Fruit fly (Drosophila melanogaster): ENCODE measurements around the gene LManVI.
A peak's percentile ranks its signal among the peaks of the same experiment; 100 is the strongest.

Gene LManVI

DNA sequence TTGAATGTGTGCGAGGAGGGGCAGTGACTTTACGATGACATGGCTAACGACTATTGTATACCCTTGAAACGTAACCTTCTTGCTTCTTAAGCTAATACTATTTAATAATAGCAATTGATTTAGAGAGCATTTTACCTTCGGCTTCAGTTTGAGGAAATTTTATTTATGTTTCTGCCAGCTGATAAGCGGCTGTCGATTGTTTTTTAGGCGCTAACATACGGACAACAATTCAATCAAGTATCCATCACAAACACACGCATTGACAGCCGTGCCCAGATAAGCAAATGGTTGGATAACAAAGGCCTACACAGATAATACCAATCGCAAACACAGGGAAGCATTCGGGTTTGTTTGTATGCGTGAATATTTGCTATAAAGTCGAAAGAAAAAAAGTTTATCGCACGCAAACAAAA, 42.8 kb downstream of the LManVI start (continued):
- peak; percentile 52 for TF ChIP-seq Meics (GFP tag; optimal IDR thresholded peaks at IDR 0.05)
- TF ChIP-seq cas (GFP tag; IDR thresholded peaks at IDR 0.05), result no peak
- no peak for TF ChIP-seq CG18476 (GFP tag; optimal IDR thresholded peaks at IDR 0.05)
- no peak for TF ChIP-seq rib (GFP tag; IDR thresholded peaks at IDR 0.05)
- peak; percentile 21 for TF ChIP-seq CoRest (tag; optimal IDR thresholded peaks at IDR 0.05)
- no peak for TF ChIP-seq CG11723 (GFP tag; optimal IDR thresholded peaks at IDR 0.05)
- no peak for TF ChIP-seq NC2α (GFP tag; optimal IDR thresholded peaks at IDR 0.05)
- TF ChIP-seq Lim3 (GFP tag; IDR thresholded peaks at IDR 0.05), result peak; percentile 41; the same call in 1 of the 2 replicates
- TF ChIP-seq CG17802 (tag; optimal IDR thresholded peaks at IDR 0.05), result no peak
- peak; percentile 48 for TF ChIP-seq CG3281 (GFP tag; optimal IDR thresholded peaks at IDR 0.05)
- no peak for TF ChIP-seq MESR4 (GFP tag; optimal IDR thresholded peaks at IDR 0.05)
- no peak for TF ChIP-seq NK7.1 (GFP tag; optimal IDR thresholded peaks at IDR 0.05)
- no peak for TF ChIP-seq CG8089 (GFP tag; optimal IDR thresholded peaks at IDR 0.05)
- TF ChIP-seq Fer1 (GFP tag; optimal IDR thresholded peaks at IDR 0.05), result peak; percentile 60
- TF ChIP-seq grn (GFP tag; optimal IDR thresholded peaks at IDR 0.05), result peak; percentile 78
- no peak for TF ChIP-seq Fer2 (tag; optimal IDR thresholded peaks at IDR 0.05)
- TF ChIP-seq p53 (GFP tag; optimal IDR thresholded peaks at IDR 0.05), result no peak
- TF ChIP-seq chinmo (GFP tag; IDR thresholded peaks at IDR 0.05; ENCODE audit: partially characterized antibody), result 0 out of 4 replicates have a peak, but pooled peaks have one; percentile 33
- peak; percentile 68 for TF ChIP-seq CG2678 (tag; optimal IDR thresholded peaks at IDR 0.05)
- TF ChIP-seq BtbVII (GFP tag; optimal IDR thresholded peaks at IDR 0.05), result peak; percentile 9
- peak; percentile 43; the same call in 1 of the 2 replicates for TF ChIP-seq al (GFP tag; IDR thresholded peaks at IDR 0.05)
- TF ChIP-seq CG11093 (GFP tag; IDR thresholded peaks at IDR 0.05), result no peak
- TF ChIP-seq Hr39 (optimal IDR thresholded peaks at IDR 0.05), result no peak
- no peak for TF ChIP-seq emc (GFP tag; optimal IDR thresholded peaks at IDR 0.05)
- TF ChIP-seq Blimp-1 (GFP tag; optimal IDR thresholded peaks at IDR 0.05), result peak; percentile 36
- TF ChIP-seq Hr3 (GFP tag; optimal IDR thresholded peaks at IDR 0.05), result peak; percentile 36
- peak; percentile 68 for TF ChIP-seq gem (tag; optimal IDR thresholded peaks at IDR 0.05)
- TF ChIP-seq CG33557 (GFP tag; optimal IDR thresholded peaks at IDR 0.05), result no peak
- no peak for TF ChIP-seq CG6272 (GFP tag; IDR thresholded peaks at IDR 0.05)
- TF ChIP-seq CHES-1-like (GFP tag; optimal IDR thresholded peaks at IDR 0.05), result no peak
- TF ChIP-seq oc (tag; optimal IDR thresholded peaks at IDR 0.05), result no peak
- peak; percentile 94 for TF ChIP-seq exex (tag; optimal IDR thresholded peaks at IDR 0.05)
- 0 out of 4 replicates have a peak, but pooled peaks have one; percentile 11 for TF ChIP-seq Gug (GFP tag; IDR thresholded peaks at IDR 0.05)
- peak; percentile 25 for TF ChIP-seq CG12155 (GFP tag; optimal IDR thresholded peaks at IDR 0.05)
- no peak for TF ChIP-seq CG3838 (GFP tag; optimal IDR thresholded peaks at IDR 0.05)
- no peak for TF ChIP-seq CG17568 (GFP tag; optimal IDR thresholded peaks at IDR 0.05)
- no peak for TF ChIP-seq inv (GFP tag; IDR thresholded peaks at IDR 0.05; ENCODE audit: partially characterized antibody)
- TF ChIP-seq CG15514 (GFP tag; optimal IDR thresholded peaks at IDR 0.05), result peak; percentile 40
- no peak for TF ChIP-seq run (tag; optimal IDR thresholded peaks at IDR 0.05)
- no peak for TF ChIP-seq sna (GFP tag; IDR thresholded peaks at IDR 0.05; ENCODE audit: partially characterized antibody)
- peak; percentile 48 for TF ChIP-seq Sox102F (GFP tag; optimal IDR thresholded peaks at IDR 0.05)
- no peak for TF ChIP-seq CkIIα-i1 (GFP tag; IDR thresholded peaks at IDR 0.05)
- TF ChIP-seq CG12769 (tag; optimal IDR thresholded peaks at IDR 0.05), result peak; percentile 72
- peak; percentile 45 for TF ChIP-seq CG1603 (tag; optimal IDR thresholded peaks at IDR 0.05)
- peak; percentile 66 for TF ChIP-seq ara (GFP tag; IDR thresholded peaks at IDR 0.05)
- TF ChIP-seq hbn (GFP tag; IDR thresholded peaks at IDR 0.05; ENCODE audit: partially characterized antibody), result no peak
- peak; percentile 20 for TF ChIP-seq CrebB (tag; optimal IDR thresholded peaks at IDR 0.05)
- peak; percentile 2 for TF ChIP-seq mam (GFP tag; optimal IDR thresholded peaks at IDR 0.05)
- peak; percentile 61; the same call in 1 of the 3 replicates for TF ChIP-seq CG34422 (GFP tag; IDR thresholded peaks at IDR 0.05)
- peak; percentile 34 for TF ChIP-seq Xbp1 (GFP tag; optimal IDR thresholded peaks at IDR 0.05)
- TF ChIP-seq CG3847 (GFP tag; IDR thresholded peaks at IDR 0.05), result peak; percentile 43

Data from whole organism, embryonic.